Fruit fly (Drosophila melanogaster) S2 (cell line): ENCODE data around the gene CG5171.
A peak's percentile ranks its signal among the peaks of the same experiment; 100 is the strongest.

Experiments used
- CG8478 ChIP-seq: fragments of >200 bp; optimal IDR thresholded peaks from 2 replicates; lab custom pipeline; 2018
- CTCF ChIP-seq, 2 experiments: fragments of >200 bp; optimal IDR thresholded peaks; 2 replicates each; lab custom pipeline; 2018

The CG5171 gene

dm6 chr2L:7404923-7405322, 3.8 kb downstream of the CG5171 start, which contains the start of gene CG5177:
Gene CG5177 (plus strand): TSS chr2L:7405227.
- TF ChIP-seq CTCF (optimal IDR thresholded peaks at IDR 0.05; lab: Kevin White, UChicago) = no peak
- TF ChIP-seq CG8478 (lab: Kevin White, UChicago) = no peak

- no peak for TF ChIP-seq CG8478 (lab: Kevin White, UChicago)
- TF ChIP-seq CTCF (optimal IDR thresholded peaks at IDR 0.05; lab: Kevin White, UChicago) = no peak
Measured at dm6 chr2L:7407638-7408037, 6.5 kb downstream of the CG5171 start.

dm6 chr2L:7409007-7409406, 7.9 kb downstream of the CG5171 start:
- TF ChIP-seq CG8478 (lab: Kevin White, UChicago) = no peak
- no peak for TF ChIP-seq CTCF (optimal IDR thresholded peaks at IDR 0.05; lab: Kevin White, UChicago)

dm6 chr2L:7409602-7410001, 8.5 kb downstream of the CG5171 start, which contains the start of gene CG5181:
Gene CG5181 (minus strand): TSS chr2L:7409809.
- TF ChIP-seq CG8478 (lab: Kevin White, UChicago) (no peak), CTCF (optimal IDR thresholded peaks at IDR 0.05; lab: Kevin White, UChicago) (no peak)

- TF ChIP-seq CG8478 (lab: Kevin White, UChicago) = no peak
- no peak for TF ChIP-seq CTCF (optimal IDR thresholded peaks at IDR 0.05; lab: Kevin White, UChicago)
Measured at dm6 chr2L:7410609-7411008, 9.5 kb downstream of the CG5171 start, which contains the start of gene CG15818. Gene CG15818 (plus strand): TSS chr2L:7410909.

- TF ChIP-seq CG8478 (lab: Kevin White, UChicago) (no peak), CTCF (optimal IDR thresholded peaks at IDR 0.05; lab: Kevin White, UChicago) (peak in 1 of 2 experiments; percentile 36)
Measured at dm6 chr2L:7411947-7412621, 10.9 kb downstream of the CG5171 start, which contains the start of gene chm. Gene chm (plus strand): TSS chr2L:7412417.

dm6 chr2L:7418148-7418988, 17.2 kb downstream of the CG5171 start:
- TF ChIP-seq CG8478 (lab: Kevin White, UChicago) (no peak), CTCF (optimal IDR thresholded peaks at IDR 0.05; lab: Kevin White, UChicago) (no peak)

- TF ChIP-seq CTCF (optimal IDR thresholded peaks at IDR 0.05; lab: Kevin White, UChicago) (peak; percentile 85 to 90), CG8478 (lab: Kevin White, UChicago) (no peak)
Measured at dm6 chr2L:7419408-7420304, 18.5 kb downstream of the CG5171 start.

- TF ChIP-seq CTCF (optimal IDR thresholded peaks at IDR 0.05; lab: Kevin White, UChicago) (no peak), CG8478 (lab: Kevin White, UChicago) (no peak)
Measured at dm6 chr2L:7420305-7421287, 19.5 kb downstream of the CG5171 start.

- TF ChIP-seq CTCF (optimal IDR thresholded peaks at IDR 0.05; lab: Kevin White, UChicago) = no peak
- TF ChIP-seq CG8478 (lab: Kevin White, UChicago) = no peak
Measured at dm6 chr2L:7422429-7423283, 21.5 kb downstream of the CG5171 start.

dm6 chr2L:7423333-7423895, 22.3 kb downstream of the CG5171 start:
- TF ChIP-seq CG8478 (lab: Kevin White, UChicago) (no peak), CTCF (optimal IDR thresholded peaks at IDR 0.05; lab: Kevin White, UChicago) (peak; percentile 78 to 79)
